Fruit fly (Drosophila melanogaster): ENCODE measurements around the gene CG7840.

The CG7840 gene

dm6 chr2L:8299194-8299811 lies 6.1 kb upstream of the CG7840 start (continued):
- TF ChIP-seq gt (GFP tag; IDR thresholded peaks at IDR 0.05) (no peak), CG16813 (GFP tag; IDR thresholded peaks at IDR 0.05; ENCODE audit: partially characterized antibody) (0 out of 3 replicates have a peak, but pooled peaks have one; percentile 9), lbe (GFP tag; optimal IDR thresholded peaks at IDR 0.05) (peak; percentile 83), CG17361 (GFP tag; IDR thresholded peaks at IDR 0.05) (0 out of 3 replicates have a peak, but pooled peaks have one; percentile 29), CG14710 (tag; optimal IDR thresholded peaks at IDR 0.05) (peak; percentile 7), ranshi (GFP tag; IDR thresholded peaks at IDR 0.05) (no peak), seq (GFP tag; IDR thresholded peaks at IDR 0.05) (no peak), pum (GFP tag; optimal IDR thresholded peaks at IDR 0.05) (no peak), Med (GFP tag) (peak; percentile 34), HLH3B (GFP tag; IDR thresholded peaks at IDR 0.05) (no peak), Hsf (GFP tag; optimal IDR thresholded peaks at IDR 0.05) (no peak), ac (GFP tag; optimal IDR thresholded peaks at IDR 0.05) (no peak), sim (GFP tag; IDR thresholded peaks at IDR 0.05) (0 out of 2 replicates have a peak, but pooled peaks have one; percentile 3), CG13624 (GFP tag; optimal IDR thresholded peaks at IDR 0.05) (no peak), Scr (GFP tag; IDR thresholded peaks at IDR 0.05; ENCODE audit: partially characterized antibody) (0 out of 2 replicates have a peak, but pooled peaks have one; percentile 23), CG2712 (tag; optimal IDR thresholded peaks at IDR 0.05) (peak; percentile 25), CG1529 (GFP tag; optimal IDR thresholded peaks at IDR 0.05) (no peak), CG9727 (GFP tag; optimal IDR thresholded peaks at IDR 0.05) (peak; percentile 10), CG15011 (GFP tag; optimal IDR thresholded peaks at IDR 0.05) (no peak), Doc2 (GFP tag; IDR thresholded peaks at IDR 0.05) (no peak), gce (GFP tag; IDR thresholded peaks at IDR 0.05) (0 out of 3 replicates have a peak, but pooled peaks have one; percentile 10), da (GFP tag; optimal IDR thresholded peaks at IDR 0.05) (no peak), chinmo (GFP tag; IDR thresholded peaks at IDR 0.05; ENCODE audit: partially characterized antibody) (0 out of 4 replicates have a peak, but pooled peaks have one; percentile 47), Opbp (GFP tag; IDR thresholded peaks at IDR 0.05; ENCODE audit: partially characterized antibody) (peak; percentile 31; the same call in 1 of the 3 replicates), tx (GFP tag; optimal IDR thresholded peaks at IDR 0.05) (no peak), CG10979 (tag; optimal IDR thresholded peaks at IDR 0.05) (peak; percentile 19), BtbVII (GFP tag; optimal IDR thresholded peaks at IDR 0.05) (no peak), Drgx (GFP tag; IDR thresholded peaks at IDR 0.05) (peak; percentile 46; the same call in 1 of the 2 replicates), bsh (GFP tag; optimal IDR thresholded peaks at IDR 0.05) (peak in 1 of 2 experiments; percentile 68), sens (GFP tag) (peak; percentile 38), amos (GFP tag; IDR thresholded peaks at IDR 0.05; ENCODE audit: partially characterized antibody) (peak; percentile 25; the same call in 1 of the 2 replicates), fd96Cb (tag; optimal IDR thresholded peaks at IDR 0.05) (no peak), nom (GFP tag; optimal IDR thresholded peaks at IDR 0.05) (peak; percentile 93), hb (GFP tag; IDR thresholded peaks at IDR 0.05; ENCODE audit: partially characterized antibody) (peak; percentile 19; the same call in 1 of the 3 replicates), Ets65A (GFP tag) (peak; percentile 32), jumu (GFP tag; optimal IDR thresholded peaks at IDR 0.05) (no peak), CG17612 (GFP tag; IDR thresholded peaks at IDR 0.05) (no peak)

DNA sequence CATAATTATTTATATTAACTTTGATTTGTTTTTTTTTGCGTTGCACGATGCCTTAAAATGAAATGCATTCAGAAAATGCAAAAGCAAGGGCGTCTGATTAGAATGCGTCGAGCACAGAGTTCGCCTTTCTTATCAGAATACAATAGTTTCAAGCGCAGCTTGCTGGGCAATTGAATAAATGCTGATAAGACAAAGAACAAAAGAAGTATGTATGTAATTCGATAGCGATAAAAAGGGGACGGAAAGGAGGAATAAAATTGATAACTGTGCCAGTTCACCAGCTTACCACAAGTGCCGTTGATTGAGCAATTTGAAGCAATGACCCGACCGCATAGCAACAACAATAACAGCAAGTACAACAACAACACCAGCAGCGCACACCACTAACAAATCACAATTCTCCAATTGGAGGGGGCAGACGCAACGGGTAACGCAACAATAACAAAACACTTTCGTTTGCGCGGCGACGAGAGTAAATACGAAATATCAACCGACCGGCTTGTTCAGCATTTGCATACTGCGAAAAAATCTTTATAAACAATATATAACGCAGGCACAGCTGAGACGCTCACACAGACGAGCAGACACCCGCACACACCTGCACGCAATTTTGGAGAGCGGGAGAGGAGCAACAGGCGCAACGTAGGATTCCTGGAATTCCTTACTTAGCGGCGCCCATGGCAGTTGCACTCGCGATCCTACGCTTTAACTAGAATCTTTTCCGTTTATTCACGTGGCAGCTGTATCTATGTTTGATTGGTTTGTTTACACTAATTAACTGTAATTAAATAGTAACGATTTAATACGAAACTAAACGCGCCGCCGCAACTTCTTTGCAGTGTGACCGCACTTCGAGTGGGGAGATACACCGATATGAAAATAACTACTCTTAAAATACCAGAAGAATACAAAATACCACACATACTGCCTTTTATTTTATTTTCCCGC lies 4.9 kb upstream of the CG7840 start, which contains the start of gene Btk:
TSS of gene Btk (minus strand) at position 860 of the 948 bp plus-strand sequence.
- no peak for TF ChIP-seq CG7556 (GFP tag; optimal IDR thresholded peaks at IDR 0.05)
- TF ChIP-seq ranshi (GFP tag; IDR thresholded peaks at IDR 0.05), result no peak
- peak; percentile 89; the same call in 3 of the 4 replicates for TF ChIP-seq chinmo (GFP tag; IDR thresholded peaks at IDR 0.05; ENCODE audit: partially characterized antibody)
- TF ChIP-seq Dad (GFP tag; optimal IDR thresholded peaks at IDR 0.05), result no peak
- TF ChIP-seq Awh (GFP tag; IDR thresholded peaks at IDR 0.05), result peak; percentile 44; the same call in 1 of the 2 replicates
- TF ChIP-seq CG11723 (GFP tag; optimal IDR thresholded peaks at IDR 0.05), result no peak
- TF ChIP-seq CG12744 (GFP tag; optimal IDR thresholded peaks at IDR 0.05), result no peak
- no peak for TF ChIP-seq CG4328 (GFP tag; optimal IDR thresholded peaks at IDR 0.05)
- TF ChIP-seq E2f2 (GFP tag; IDR thresholded peaks at IDR 0.05), result peak; percentile 90
- TF ChIP-seq NfI (GFP tag; optimal IDR thresholded peaks at IDR 0.05), result no peak
- peak; percentile 8 for TF ChIP-seq CG33213 (GFP tag; optimal IDR thresholded peaks at IDR 0.05)
- no peak for TF ChIP-seq CG7839 (tag; optimal IDR thresholded peaks at IDR 0.05)
- peak; percentile 49 for TF ChIP-seq Blimp-1 (GFP tag; optimal IDR thresholded peaks at IDR 0.05)

Data from whole organism, embryonic.